Fruit fly (Drosophila melanogaster): Measurements from ENCODE around the gene CG6607.

CG6607 gene

dm6 chr3R:24527845-24528244 lies at the start of gene CG6607:
TSS of gene CG6607 (plus strand) at chr3R:24528047.
- TF ChIP-seq CTCF (optimal IDR thresholded peaks at IDR 0.05), result no peak
- no peak for TF ChIP-seq CG8478 (optimal IDR thresholded peaks at IDR 0.05)

- TF ChIP-seq CG8478 (optimal IDR thresholded peaks at IDR 0.05) (no peak), CTCF (optimal IDR thresholded peaks at IDR 0.05) (no peak)
Observed at dm6 chr3R:24481040-24481439, 46.8 kb upstream of the CG6607 start.

DNA sequence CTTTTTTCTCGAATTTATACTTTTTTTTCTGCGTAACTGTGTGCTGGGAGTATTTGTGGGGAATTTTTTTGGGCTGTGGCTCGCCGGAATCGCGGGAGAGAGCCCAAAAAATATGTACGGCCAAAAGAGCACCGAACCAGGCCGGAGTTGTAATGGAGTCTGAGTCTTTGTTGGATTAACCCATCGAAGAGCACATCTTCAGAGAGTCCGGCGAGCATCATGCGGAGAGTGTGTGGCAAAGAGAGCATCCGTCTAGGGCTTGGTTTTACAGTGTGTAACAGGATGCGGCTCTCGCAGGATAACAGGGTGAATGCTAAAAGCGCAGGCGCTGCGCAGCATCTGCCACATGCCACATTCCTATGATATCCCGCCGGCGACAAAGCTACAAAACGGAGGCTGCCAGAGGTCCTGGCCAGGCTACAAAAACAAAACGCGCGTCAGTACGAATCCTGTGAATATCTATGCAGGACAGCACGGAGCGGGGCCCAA lies 42.8 kb upstream of the CG6607 start, which contains the start of gene nAChRalpha2:
Gene nAChRalpha2 (plus strand): TSS at position 439 of the 489 bp plus-strand sequence.
- TF ChIP-seq CTCF (optimal IDR thresholded peaks at IDR 0.05), result no peak

DNA sequence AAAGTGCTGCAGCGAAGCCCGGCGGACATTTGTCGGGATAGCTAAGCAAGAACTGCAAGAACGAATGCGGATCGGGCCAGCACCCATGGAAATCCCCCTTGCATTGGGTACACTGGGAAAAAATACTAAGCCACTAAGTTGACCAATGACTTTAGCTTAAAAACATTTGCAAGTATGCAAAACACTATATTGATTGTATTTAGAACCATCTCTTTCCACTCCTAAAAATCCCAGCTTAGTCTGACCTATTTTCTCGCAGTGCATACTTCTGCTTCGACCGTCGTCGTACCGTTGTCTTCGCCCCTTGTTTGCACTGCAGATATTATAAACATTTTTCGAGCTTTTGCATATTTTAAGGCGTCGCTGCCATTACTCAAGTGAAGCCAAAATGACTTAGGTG lies 31.8 kb upstream of the CG6607 start:
- TF ChIP-seq CG8478 (optimal IDR thresholded peaks at IDR 0.05) (no peak), CTCF (optimal IDR thresholded peaks at IDR 0.05) (no peak)

DNA sequence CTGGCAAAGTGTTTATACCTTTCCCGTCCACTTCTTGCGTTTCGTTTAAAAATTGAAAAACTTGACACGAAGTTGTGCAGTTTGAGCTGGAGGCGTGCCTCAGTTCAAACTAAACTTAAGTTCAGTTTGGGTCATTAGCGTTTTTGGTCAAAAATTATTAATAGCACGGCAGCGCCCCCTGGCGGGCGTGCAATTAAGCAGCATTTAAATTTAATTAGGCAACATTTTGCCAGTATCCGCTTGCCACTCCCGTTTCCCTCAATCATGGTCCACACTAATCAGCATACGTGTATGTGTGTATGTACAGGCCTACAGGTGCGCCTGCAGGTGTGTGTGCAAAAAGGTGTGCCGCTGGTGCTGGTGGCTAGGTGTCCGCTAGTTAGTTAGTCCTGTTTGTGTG lies 24.2 kb upstream of the CG6607 start:
- TF ChIP-seq CTCF (optimal IDR thresholded peaks at IDR 0.05), result peak; percentile 59 to 70
- no peak for TF ChIP-seq CG8478 (optimal IDR thresholded peaks at IDR 0.05)

DNA sequence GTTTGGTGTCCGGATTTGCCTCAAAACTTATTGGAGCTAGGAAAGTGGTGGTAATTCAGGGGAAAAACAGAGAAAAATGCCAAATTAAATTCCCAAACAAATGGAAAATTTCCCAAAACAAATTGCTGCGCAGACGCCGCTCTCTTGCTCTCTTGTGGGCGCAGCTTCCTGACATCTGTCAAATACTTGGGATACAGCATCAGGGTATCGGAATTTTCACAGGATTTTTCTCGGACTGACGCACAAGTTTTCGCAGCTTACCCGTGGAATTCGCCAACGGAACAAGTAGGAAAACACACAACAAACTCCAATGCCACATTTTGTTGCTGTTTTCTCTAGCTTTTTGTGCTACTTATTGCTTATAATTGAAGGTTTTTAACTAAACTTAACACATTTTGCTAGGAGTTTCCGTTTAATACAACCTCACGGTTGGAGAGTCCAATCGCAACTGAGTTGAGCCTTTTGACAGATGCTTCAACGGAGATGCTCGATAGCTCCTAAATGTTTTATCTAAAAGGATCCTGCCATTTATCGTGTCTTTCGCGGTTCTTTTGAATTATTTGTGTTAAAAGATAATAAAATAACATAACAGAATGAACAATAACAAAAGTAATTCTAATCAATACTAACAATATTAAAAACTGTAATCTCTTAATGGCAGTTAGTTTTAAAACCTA lies 13.1 kb upstream of the CG6607 start, which contains the start of the genes nAChRbeta2 and DZIP1:
Gene nAChRbeta2 (minus strand): TSS at position 455 of the 677 bp plus-strand sequence.
Gene DZIP1 (plus strand): TSS at position 627 of the 677 bp plus-strand sequence.
- TF ChIP-seq CG8478 (optimal IDR thresholded peaks at IDR 0.05), result no peak

DNA sequence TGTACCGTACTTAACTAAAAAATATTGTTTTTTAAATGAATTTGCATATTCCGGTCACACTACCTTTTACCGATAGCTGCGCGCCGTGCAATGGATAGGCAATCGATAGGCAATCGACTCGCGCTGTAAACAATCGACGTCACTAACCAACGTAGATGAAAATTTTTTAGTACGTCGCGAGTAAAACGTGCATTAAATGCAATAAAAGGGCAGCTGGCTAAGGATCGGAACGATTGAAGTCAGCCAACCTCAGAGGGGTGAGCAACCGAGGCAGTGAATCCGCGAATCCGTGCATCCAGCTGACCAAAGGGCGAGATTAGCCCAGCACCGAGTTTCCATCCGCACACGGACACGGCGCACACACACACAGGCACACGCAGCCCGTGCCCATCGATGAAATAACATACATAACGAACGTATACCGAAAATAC lies 9.7 kb upstream of the CG6607 start, which contains the start of gene Pp1alpha-96A:
Gene Pp1alpha-96A (plus strand): TSS at position 121 of the 431 bp plus-strand sequence.
- TF ChIP-seq CTCF (optimal IDR thresholded peaks at IDR 0.05), result no peak

- TF ChIP-seq CTCF (optimal IDR thresholded peaks at IDR 0.05) (no peak), CG8478 (optimal IDR thresholded peaks at IDR 0.05) (no peak)
Observed at dm6 chr3R:24521313-24521712, 6.5 kb upstream of the CG6607 start.

DNA sequence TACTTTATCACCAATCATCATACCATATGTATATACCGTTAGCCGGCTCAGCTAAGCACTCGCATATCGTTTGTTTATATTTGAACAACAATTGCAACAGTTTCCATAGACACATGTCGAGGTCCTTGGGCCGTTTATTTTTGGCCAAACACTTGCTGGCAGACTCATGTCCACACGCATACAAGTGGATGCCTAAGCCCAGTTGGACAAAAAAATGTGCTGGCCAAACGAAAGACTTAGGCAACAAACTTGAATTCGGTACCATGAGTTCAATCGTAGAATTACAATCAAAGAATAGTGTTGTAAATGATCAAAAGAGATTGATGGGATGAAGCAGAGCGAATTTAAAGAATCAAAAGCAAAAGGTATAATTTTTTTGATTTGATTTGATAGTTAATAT lies 4.3 kb upstream of the CG6607 start, which contains the start of gene CG13622:
Gene CG13622 (minus strand): TSS at position 101 of the 400 bp plus-strand sequence.
- TF ChIP-seq CTCF (optimal IDR thresholded peaks at IDR 0.05) (no peak), CG8478 (optimal IDR thresholded peaks at IDR 0.05) (no peak)

- TF ChIP-seq CTCF (optimal IDR thresholded peaks at IDR 0.05) (no peak), CG8478 (optimal IDR thresholded peaks at IDR 0.05) (no peak)
Observed at dm6 chr3R:24524426-24524974, 3.3 kb upstream of the CG6607 start, which contains the start of gene Jhbp12. TSS of gene Jhbp12 (plus strand) at chr3R:24524794.

dm6 chr3R:24525983-24526661 lies 1.7 kb upstream of the CG6607 start:
- no peak for TF ChIP-seq CG8478 (optimal IDR thresholded peaks at IDR 0.05)
- TF ChIP-seq CTCF (optimal IDR thresholded peaks at IDR 0.05), result no peak

DNA sequence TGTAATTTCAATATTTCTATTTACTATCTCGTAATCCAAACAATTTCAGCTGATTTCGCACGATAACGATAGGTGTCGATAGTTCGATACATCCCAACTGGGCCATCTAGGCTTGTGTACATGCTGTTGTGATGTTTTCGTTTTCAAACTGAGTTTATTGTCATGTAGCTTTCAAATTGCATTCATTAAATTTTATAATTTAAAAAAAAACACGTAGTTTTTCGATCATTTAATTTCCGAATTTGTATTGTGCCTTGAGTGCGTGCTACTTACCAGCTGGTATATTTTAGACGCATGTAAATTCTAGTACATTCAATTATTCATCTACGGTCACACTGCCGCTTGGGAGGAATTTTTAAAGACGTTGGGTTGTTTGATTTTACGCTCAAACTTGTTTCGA lies 2.5 kb downstream of the CG6607 start, which contains the start of the genes CG13623 and ana1:
Gene CG13623 (minus strand): TSS at position 231 of the 400 bp plus-strand sequence.
Gene ana1 (plus strand): TSS at position 249 of the 400 bp plus-strand sequence.
- TF ChIP-seq CG8478 (optimal IDR thresholded peaks at IDR 0.05), result no peak

- TF ChIP-seq CG8478 (optimal IDR thresholded peaks at IDR 0.05), result no peak
- TF ChIP-seq CTCF (optimal IDR thresholded peaks at IDR 0.05), result no peak
Observed at dm6 chr3R:24543033-24543675, 15.3 kb downstream of the CG6607 start.

DNA sequence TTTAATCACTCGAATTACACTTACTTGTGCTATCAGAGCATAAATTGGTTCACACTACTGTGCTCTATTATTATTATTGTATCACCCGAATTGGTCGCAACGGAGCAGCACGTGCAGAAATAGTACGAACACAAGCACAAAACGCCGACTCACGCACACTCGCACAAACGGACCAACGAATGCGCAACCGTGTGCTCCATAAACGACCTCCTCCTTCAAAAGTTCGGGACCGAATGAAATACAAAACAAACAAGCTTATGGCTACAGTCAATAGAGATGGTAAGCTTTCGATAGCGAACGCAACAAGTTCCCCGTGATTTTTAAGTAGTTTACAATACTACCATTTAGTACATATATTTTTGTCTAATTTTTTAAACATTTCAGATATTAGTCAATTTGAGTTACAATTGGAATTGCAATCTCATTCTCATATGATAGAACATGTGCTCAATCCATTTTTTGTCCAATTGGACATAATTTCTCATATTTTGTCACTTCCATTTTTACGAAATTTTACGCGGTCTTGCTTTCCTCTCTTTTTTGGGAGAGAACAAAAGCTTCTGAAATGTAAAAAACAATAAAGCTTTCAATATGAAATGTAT lies 15.9 kb downstream of the CG6607 start, which contains the start of gene Cftr:
Gene Cftr (minus strand): TSS at position 239 of the 602 bp plus-strand sequence.
- TF ChIP-seq CTCF (optimal IDR thresholded peaks at IDR 0.05), result no peak
- no peak for TF ChIP-seq CG8478 (optimal IDR thresholded peaks at IDR 0.05)

All from S2 (cell line).